Fruit fly (Drosophila melanogaster) whole organism, embryonic: ENCODE results near the gene CG17959.
A peak's percentile ranks its signal among the peaks of the same experiment; 100 is the strongest.

Source experiments
- CG10321 ChIP-seq: fragments of 200-800 bp; sonication (Bioruptor generic); IDR thresholded peaks from 2 replicates; pipeline ENCODE4 v1.3.6; 2022; ENCODE audit warnings: missing biosample characterization, missing genetic modification characterization
- CG10431 ChIP-seq: fragments of 200-800 bp; sonication (Bioruptor generic); optimal IDR thresholded peaks from 3 replicates; lab custom pipeline; 2018; ENCODE audit warnings: missing biosample characterization, mild to moderate bottlenecking, missing genetic modification characterization
- CG10543 ChIP-seq: fragments of 200-800 bp; sonication (Bioruptor generic); optimal IDR thresholded peaks from 3 replicates; lab custom pipeline; 2017; ENCODE audit warnings: missing biosample characterization, mild to moderate bottlenecking, missing genetic modification characterization, moderate library complexity
- CG10979 ChIP-seq: fragments of 200-800 bp; sonication (Bioruptor generic); optimal IDR thresholded peaks from 2 replicates; lab custom pipeline; 2018; ENCODE audit warnings: missing biosample characterization, mild to moderate bottlenecking, missing genetic modification characterization, moderate library complexity
- CG11398 ChIP-seq: fragments of 200-800 bp; sonication (Bioruptor generic); optimal IDR thresholded peaks from 2 replicates; lab custom pipeline; 2016; ENCODE audit warnings: missing biosample characterization, missing genetic modification characterization
- CG12104 ChIP-seq: fragments of 200-800 bp; sonication (Bioruptor generic); optimal IDR thresholded peaks from 3 replicates; lab custom pipeline; 2016; ENCODE audit warnings: missing biosample characterization, missing genetic modification characterization
- CG13296 ChIP-seq: fragments of 200-800 bp; sonication (Bioruptor generic); optimal IDR thresholded peaks from 3 replicates; lab custom pipeline; 2018; ENCODE audit warnings: missing biosample characterization, mild to moderate bottlenecking, missing genetic modification characterization
- CG14441 ChIP-seq: fragments of 200-800 bp; sonication (Bioruptor generic); IDR thresholded peaks from 2 replicates; pipeline ENCODE4 v1.3.6; 2022; ENCODE audit warnings: missing biosample characterization, missing genetic modification characterization
- CG16813 ChIP-seq: fragments of 200-800 bp; sonication (Bioruptor generic); IDR thresholded peaks from 3 replicates; pipeline ENCODE4 v1.3.6; 2022; ENCODE audit warnings: missing biosample characterization, missing genetic modification characterization; ENCODE audit not compliant: partially characterized antibody
- CG16815 ChIP-seq: fragments of 200-800 bp; sonication (Bioruptor generic); optimal IDR thresholded peaks from 3 replicates; lab custom pipeline; 2017; ENCODE audit warnings: missing biosample characterization, mild to moderate bottlenecking, missing genetic modification characterization
- CG18262 ChIP-seq: fragments of 200-800 bp; optimal IDR thresholded peaks from 3 replicates; lab custom pipeline; 2019; ENCODE audit warnings: missing biosample characterization, mild to moderate bottlenecking, missing genetic modification characterization, moderate library complexity
- CG30403 ChIP-seq: fragments of 200-800 bp; sonication (Bioruptor generic); optimal IDR thresholded peaks from 3 replicates; lab custom pipeline; 2016; ENCODE audit warnings: missing biosample characterization, missing genetic modification characterization
- CG31441 ChIP-seq: fragments of 200-800 bp; sonication (Bioruptor generic); IDR thresholded peaks from 2 replicates; pipeline ENCODE4 v1.3.6; 2022; ENCODE audit warnings: missing biosample characterization, missing genetic modification characterization
- CG34376 ChIP-seq: fragments of 200-800 bp; sonication (Bioruptor generic); optimal IDR thresholded peaks from 2 replicates; lab custom pipeline; 2018; ENCODE audit warnings: missing biosample characterization, mild to moderate bottlenecking, missing genetic modification characterization
- CG6254 ChIP-seq: fragments of 200-800 bp; sonication (Bioruptor generic); optimal IDR thresholded peaks from 3 replicates; lab custom pipeline; 2017; ENCODE audit warnings: mild to moderate bottlenecking, missing biosample characterization, missing genetic modification reagents, missing genetic modification characterization
- CG6813 ChIP-seq: fragments of 200-800 bp; sonication (Bioruptor generic); optimal IDR thresholded peaks from 2 replicates; lab custom pipeline; 2017; ENCODE audit warnings: missing biosample characterization, missing genetic modification characterization, mild to moderate bottlenecking, moderate library complexity, missing genetic modification reagents
- CG8924 ChIP-seq: fragments of 200-800 bp; optimal IDR thresholded peaks from 3 replicates; lab custom pipeline; 2019; ENCODE audit warnings: missing biosample characterization, mild to moderate bottlenecking, missing genetic modification characterization, moderate library complexity
- CG9609 ChIP-seq: fragments of 200-800 bp; sonication (Bioruptor generic); optimal IDR thresholded peaks from 3 replicates; lab custom pipeline; 2016; ENCODE audit warnings: missing biosample characterization, missing genetic modification characterization
- CG9876 ChIP-seq: fragments of 200-800 bp; sonication (Bioruptor generic); optimal IDR thresholded peaks from 2 replicates; lab custom pipeline; 2016; ENCODE audit warnings: missing biosample characterization, missing genetic modification characterization
- Dip2 ChIP-seq: fragments of 200-800 bp; sonication (Bioruptor generic); IDR thresholded peaks from 2 replicates; pipeline ENCODE4 v1.3.6; 2022; ENCODE audit warnings: missing biosample characterization, missing genetic modification characterization
- Dp ChIP-seq: fragments of 200-800 bp; sonication (Bioruptor generic); optimal IDR thresholded peaks from 2 replicates; lab custom pipeline; 2018; ENCODE audit warnings: missing biosample characterization, mild to moderate bottlenecking, missing genetic modification characterization, moderate library complexity
- Drgx ChIP-seq: fragments of 200-800 bp; sonication (Bioruptor generic); IDR thresholded peaks from 2 replicates; pipeline ENCODE4 v1.3.6; 2022; ENCODE audit warnings: missing biosample characterization, missing genetic modification characterization
- E2f1 ChIP-seq: fragments of 200-800 bp; sonication (Bioruptor generic); IDR thresholded peaks from 2 replicates; pipeline ENCODE4 v1.3.6; 2022; ENCODE audit warnings: missing biosample characterization, missing genetic modification characterization
- ERR ChIP-seq: fragments of 200-800 bp; sonication (Bioruptor generic); optimal IDR thresholded peaks from 2 replicates; lab custom pipeline; 2016; ENCODE audit warnings: missing biosample characterization, missing genetic modification characterization
- Fer2 ChIP-seq: fragments of 200-800 bp; sonication (Bioruptor generic); optimal IDR thresholded peaks from 2 replicates; lab custom pipeline; 2018; ENCODE audit warnings: missing biosample characterization, mild to moderate bottlenecking, missing genetic modification characterization, moderate library complexity
- HLH54F ChIP-seq: fragments of 200-800 bp; sonication (Bioruptor generic); optimal IDR thresholded peaks from 3 replicates; lab custom pipeline; 2016; ENCODE audit warnings: missing biosample characterization, missing genetic modification characterization
- Hr78 ChIP-seq, 2 experiments: fragments of 200-800 bp in 1 of 2; fragments of >200 bp in 1 of 2; sonication (Bioruptor generic) in 1 of 2; optimal IDR thresholded peaks; 2 replicates each; lab custom pipeline; 2017 to 2019; ENCODE audit warnings: missing biosample characterization in 2 of 2, missing genetic modification characterization in 2 of 2, mild to moderate bottlenecking in 1 of 2, moderate library complexity in 1 of 2
- Meics ChIP-seq: fragments of 200-800 bp; sonication (Bioruptor generic); optimal IDR thresholded peaks from 2 replicates; lab custom pipeline; 2017; ENCODE audit warnings: missing biosample characterization, mild to moderate bottlenecking, missing genetic modification characterization
- Myb ChIP-seq: fragments of 200-800 bp; sonication (Bioruptor generic); optimal IDR thresholded peaks from 2 replicates; lab custom pipeline; 2016; ENCODE audit warnings: missing biosample characterization, missing genetic modification characterization
- Sry-β ChIP-seq: fragments of 200-800 bp; sonication (Bioruptor generic); optimal IDR thresholded peaks from 2 replicates; lab custom pipeline; 2018; ENCODE audit warnings: missing biosample characterization, mild to moderate bottlenecking, missing genetic modification characterization, moderate library complexity
- Usf ChIP-seq: fragments of 200-800 bp; sonication (Bioruptor generic); optimal IDR thresholded peaks from 2 replicates; lab custom pipeline; 2017; ENCODE audit warnings: missing genotype, missing biosample characterization, missing genetic modification characterization
- crp ChIP-seq, 2 experiments: fragments of 200-800 bp; sonication (Bioruptor generic); optimal IDR thresholded peaks; 2 replicates in 1 of 2; 3 replicates in 1 of 2; lab custom pipeline; 2017; ENCODE audit warnings: missing biosample characterization in 2 of 2, missing genetic modification characterization in 2 of 2, mild to moderate bottlenecking in 1 of 2, moderate library complexity in 1 of 2
- eyg ChIP-seq: fragments of 200-800 bp; sonication (Bioruptor generic); optimal IDR thresholded peaks from 3 replicates; lab custom pipeline; 2016; ENCODE audit warnings: missing biosample characterization, missing genetic modification characterization
- fd96Cb ChIP-seq: fragments of 200-800 bp; sonication (Bioruptor generic); optimal IDR thresholded peaks from 2 replicates; lab custom pipeline; 2018; ENCODE audit warnings: missing biosample characterization, mild to moderate bottlenecking, missing genetic modification characterization, moderate library complexity
- fru ChIP-seq: fragments of >200 bp; optimal IDR thresholded peaks from 2 replicates; lab custom pipeline; 2017
- grau ChIP-seq: fragments of 200-800 bp; optimal IDR thresholded peaks from 3 replicates; lab custom pipeline; 2019; ENCODE audit warnings: missing biosample characterization, mild to moderate bottlenecking, missing genetic modification characterization, moderate library complexity
- grn ChIP-seq: fragments of 200-800 bp; sonication (Bioruptor generic); optimal IDR thresholded peaks from 3 replicates; lab custom pipeline; 2017; ENCODE audit warnings: missing biosample characterization, missing genetic modification characterization
- jing ChIP-seq: fragments of 200-800 bp; sonication (Bioruptor generic); optimal IDR thresholded peaks from 2 replicates; lab custom pipeline; 2018; ENCODE audit warnings: missing biosample characterization, mild to moderate bottlenecking, missing genetic modification characterization
- kni ChIP-seq: fragments of 200-800 bp; sonication (Bioruptor generic); optimal IDR thresholded peaks from 3 replicates; lab custom pipeline; 2017; ENCODE audit warnings: mild to moderate bottlenecking, missing biosample characterization, missing genetic modification reagents, missing genetic modification characterization
- nau ChIP-seq: fragments of 200-800 bp; sonication (Bioruptor generic); optimal IDR thresholded peaks from 3 replicates; lab custom pipeline; 2017; ENCODE audit warnings: missing biosample characterization, mild to moderate bottlenecking, missing genetic modification characterization, missing genetic modification reagents
- pan ChIP-seq, 4 experiments: fragments of >200 bp in 3 of 4; fragments of 200-800 bp in 1 of 4; sonication (Bioruptor generic) in 1 of 4; optimal IDR thresholded peaks in 3 of 4; IDR thresholded peaks in 1 of 4; 2 replicates each; pipeline versions ENCODE4 v1.3.6 to Lab custom; 2017 to 2022; ENCODE audit warnings: missing biosample characterization in 2 of 4, missing genetic modification characterization in 2 of 4, mixed read lengths in 1 of 4
- peb ChIP-seq: fragments of 200-800 bp; sonication (Bioruptor generic); IDR thresholded peaks from 2 replicates; pipeline ENCODE4 v1.3.6; 2022; ENCODE audit warnings: missing biosample characterization, missing genetic modification characterization
- schlank ChIP-seq: fragments of 200-800 bp; sonication (Bioruptor generic); optimal IDR thresholded peaks from 2 replicates; lab custom pipeline; 2018; ENCODE audit warnings: missing biosample characterization, mild to moderate bottlenecking, missing genetic modification characterization
- sens-2 ChIP-seq: fragments of 200-800 bp; sonication (Bioruptor generic); IDR thresholded peaks from 2 replicates; pipeline ENCODE4 v1.3.6; 2022; ENCODE audit warnings: missing biosample characterization, missing genetic modification characterization
- sqz ChIP-seq: fragments of 200-800 bp; sonication (Bioruptor generic); optimal IDR thresholded peaks from 3 replicates; lab custom pipeline; 2018; ENCODE audit warnings: missing biosample characterization, mild to moderate bottlenecking, missing genetic modification characterization
- tio ChIP-seq: fragments of 200-800 bp; sonication (Bioruptor generic); optimal IDR thresholded peaks from 2 replicates; lab custom pipeline; 2017; ENCODE audit warnings: missing biosample characterization, missing genetic modification characterization, inconsistent platforms
- unc-4 ChIP-seq: fragments of 200-800 bp; sonication (Bioruptor generic); IDR thresholded peaks from 2 replicates; pipeline ENCODE4 v1.3.6; 2022; ENCODE audit warnings: missing biosample characterization, missing genetic modification characterization; ENCODE audit not compliant: partially characterized antibody
- z ChIP-seq: fragments of 200-800 bp; sonication (Bioruptor generic); IDR thresholded peaks from 3 replicates; pipeline ENCODE4 v1.3.6; 2022; ENCODE audit warnings: missing biosample characterization, missing genetic modification characterization
- zfh1 ChIP-seq: fragments of 200-800 bp; sonication (Bioruptor generic); IDR thresholded peaks from 3 replicates; pipeline ENCODE4 v1.3.6; 2022; ENCODE audit warnings: missing biosample characterization, missing genetic modification characterization

CG17959 gene

DNA sequence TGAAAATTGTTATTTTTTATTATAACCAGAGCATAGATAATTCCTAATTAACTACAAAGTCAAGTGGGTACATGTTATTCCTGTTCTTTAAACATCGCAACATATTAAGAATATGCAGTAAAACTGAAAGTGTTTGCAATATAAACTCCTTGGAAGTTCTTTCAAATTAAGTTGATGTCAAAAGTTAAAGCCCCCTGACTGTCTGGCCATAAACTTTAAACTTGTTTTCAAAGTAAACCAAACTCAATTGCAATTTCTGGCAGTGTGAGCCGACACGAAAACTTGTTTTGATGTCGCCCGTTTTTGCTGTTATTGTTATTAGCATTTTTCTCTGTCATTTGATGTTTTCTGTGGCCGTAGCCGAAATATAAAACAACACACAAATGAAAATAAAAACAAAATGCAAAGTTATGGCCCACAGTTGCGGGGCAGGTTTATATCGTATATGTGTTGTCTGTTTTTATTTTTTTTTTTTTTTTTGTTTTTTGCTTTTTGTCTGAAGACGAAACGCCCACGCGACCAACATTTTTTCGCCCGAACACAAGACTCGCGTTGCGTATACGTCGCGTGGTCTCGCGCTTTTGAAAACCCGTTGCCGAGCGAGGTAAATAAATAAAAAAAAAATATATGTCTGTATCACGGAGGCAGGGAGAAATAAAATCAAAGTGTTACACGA lies 46.3 kb downstream of the CG17959 start (continued):
- no peak for TF ChIP-seq CG6254
- TF ChIP-seq ERR (GFP tag; lab: Kevin White, UChicago) = no peak
- TF ChIP-seq Usf (GFP tag; lab: Kevin White, UChicago) = no peak
- TF ChIP-seq CG14441 (GFP tag; lab: Robert Waterston, UW) = peak; percentile 24; the same call in 1 of the 2 replicates
- peak; percentile 37 for TF ChIP-seq sqz
- TF ChIP-seq CG31441 (GFP tag; lab: Robert Waterston, UW) = 0 out of 2 replicates have a peak, but pooled peaks have one; percentile 25
- TF ChIP-seq z (GFP tag; lab: Robert Waterston, UW) = no peak
- TF ChIP-seq fru (lab: Kevin White, UChicago) = no peak
- no peak for TF ChIP-seq pan (optimal IDR thresholded peaks at IDR 0.05; lab: Kevin White, UChicago)
- peak in 1 of 2 experiments; percentile 38 for TF ChIP-seq pan (GFP tag; optimal IDR thresholded peaks at IDR 0.05 in 1 of 2, IDR thresholded peaks at IDR 0.05 in 1 of 2)
- no peak for TF ChIP-seq Dp (GFP tag; lab: Kevin White, UChicago)
- no peak for TF ChIP-seq jing (GFP tag; lab: Kevin White, UChicago)
- no peak for TF ChIP-seq kni (GFP tag; lab: Kevin White, UChicago)
- no peak for TF ChIP-seq CG10321 (GFP tag; lab: Robert Waterston, UW)
- no peak for TF ChIP-seq peb (GFP tag; lab: Robert Waterston, UW)
- TF ChIP-seq crp (GFP tag; optimal IDR thresholded peaks at IDR 0.05; lab: Kevin White, UChicago) = no peak
- TF ChIP-seq nau (GFP tag; lab: Kevin White, UChicago) = peak; percentile 3
- TF ChIP-seq fd96Cb (tag; lab: Kevin White, UChicago) = peak; percentile 13
- TF ChIP-seq CG13296 = no peak
- peak; percentile 42 for TF ChIP-seq grau (tag; lab: Kevin White, UChicago)
- TF ChIP-seq CG9876 = no peak
- TF ChIP-seq zfh1 (GFP tag; lab: Robert Waterston, UW) = no peak
- TF ChIP-seq CG9609 (GFP tag; lab: Kevin White, UChicago) = no peak
- TF ChIP-seq HLH54F = no peak
- TF ChIP-seq sens-2 (GFP tag; lab: Robert Waterston, UW) = no peak
- no peak for TF ChIP-seq Hr78 (GFP tag; optimal IDR thresholded peaks at IDR 0.05; lab: Kevin White, UChicago)
- no peak for TF ChIP-seq CG8924 (tag; lab: Kevin White, UChicago)
- peak; percentile 20; the same call in 1 of the 2 replicates for TF ChIP-seq E2f1 (GFP tag; lab: Robert Waterston, UW)
- no peak for TF ChIP-seq schlank (tag; lab: Kevin White, UChicago)
- TF ChIP-seq CG16813 (GFP tag; lab: Robert Waterston, UW) = no peak
- no peak for TF ChIP-seq CG12104 (GFP tag; lab: Kevin White, UChicago)
- no peak for TF ChIP-seq CG11398 (GFP tag; lab: Kevin White, UChicago)
- TF ChIP-seq Myb (GFP tag; lab: Kevin White, UChicago) = no peak
- peak; percentile 75 for TF ChIP-seq Drgx
- TF ChIP-seq grn (GFP tag; lab: Kevin White, UChicago) = no peak
- TF ChIP-seq Fer2 (tag; lab: Kevin White, UChicago) = no peak
- TF ChIP-seq Dip2 (GFP tag; lab: Robert Waterston, UW) = no peak
- TF ChIP-seq CG34376 (GFP tag; lab: Kevin White, UChicago) = no peak
- no peak for TF ChIP-seq tio
- TF ChIP-seq Meics = peak; percentile 31
- TF ChIP-seq eyg (GFP tag; lab: Kevin White, UChicago) = no peak
- TF ChIP-seq CG10543 (GFP tag; lab: Kevin White, UChicago) = no peak
- no peak for TF ChIP-seq Sry-β (GFP tag; lab: Kevin White, UChicago)
- TF ChIP-seq CG18262 (tag; lab: Kevin White, UChicago) = peak; percentile 9
- no peak for TF ChIP-seq CG16815
- no peak for TF ChIP-seq unc-4 (GFP tag; lab: Robert Waterston, UW)
- no peak for TF ChIP-seq CG10979
- TF ChIP-seq CG6813 = no peak
- TF ChIP-seq CG10431 (GFP tag; lab: Kevin White, UChicago) = no peak
- peak; percentile 35 for TF ChIP-seq CG30403 (GFP tag; lab: Kevin White, UChicago)
